Worm (Caenorhabditis elegans): ENCODE measurements around the gene Y94H6A.3.

ce11 chrIV:2707012-2707411, 30.7 kb downstream of the Y94H6A.3 start, which contains the start of gene ubc-8:
- no peak for TF ChIP-seq ama-1 (optimal IDR thresholded peaks at IDR 0.05)
- no peak for TF ChIP-seq aly-1 (tag; optimal IDR thresholded peaks at IDR 0.05)
- no peak for TF ChIP-seq tbx-37 (GFP tag; conservative IDR thresholded peaks at IDR 0.05)
- TF ChIP-seq sea-1 (GFP tag; conservative IDR thresholded peaks at IDR 0.05), result no peak
- no peak for TF ChIP-seq B0310.2 (tag; optimal IDR thresholded peaks at IDR 0.05)
